Fruit fly (Drosophila melanogaster): ENCODE measurements around the gene Syx17.

Gene Syx17

DNA sequence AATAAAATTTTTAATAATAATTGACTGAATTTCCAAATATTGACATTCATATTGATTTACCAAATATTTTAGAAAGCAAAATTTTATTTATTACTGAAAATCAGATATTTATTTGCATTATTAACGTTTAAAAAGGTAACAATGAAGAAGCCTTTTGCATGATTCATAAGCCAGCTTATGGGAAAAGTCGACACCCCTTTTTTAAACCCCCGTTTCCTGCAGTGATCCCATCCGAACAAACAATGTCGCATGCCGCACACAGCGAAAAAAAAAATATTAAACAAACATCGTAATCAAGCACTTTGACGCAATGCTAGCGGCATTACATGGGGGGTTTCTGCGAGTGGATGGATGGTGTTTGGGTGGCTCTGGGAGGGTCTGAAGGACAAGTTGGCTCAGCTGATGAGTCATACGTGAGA lies 49.6 kb upstream of the Syx17 start (continued):
- TF ChIP-seq HLH3B (GFP tag; IDR thresholded peaks at IDR 0.05) (no peak), CG17829 (tag; optimal IDR thresholded peaks at IDR 0.05) (peak; percentile 10), CG6689 (GFP tag; IDR thresholded peaks at IDR 0.05) (no peak), CG8388 (GFP tag; optimal IDR thresholded peaks at IDR 0.05) (no peak), Dfd (GFP tag; optimal IDR thresholded peaks at IDR 0.05) (no peak), sens (GFP tag) (peak; percentile 60), CG4820 (GFP tag; optimal IDR thresholded peaks at IDR 0.05) (no peak), ci (GFP tag; IDR thresholded peaks at IDR 0.05) (peak; percentile 65; the same call in 2 of the 3 replicates), Usf (GFP tag; optimal IDR thresholded peaks at IDR 0.05) (no peak), HLH54F (GFP tag; optimal IDR thresholded peaks at IDR 0.05) (no peak), sob (GFP tag; IDR thresholded peaks at IDR 0.05) (peak; percentile 52), maf-S (GFP tag; optimal IDR thresholded peaks at IDR 0.05) (no peak), tll (GFP tag; optimal IDR thresholded peaks at IDR 0.05) (no peak), Lim3 (GFP tag; IDR thresholded peaks at IDR 0.05) (no peak), Mrtf (GFP tag; IDR thresholded peaks at IDR 0.05) (0 out of 3 replicates have a peak, but pooled peaks have one; percentile 20), CG6654 (GFP tag; optimal IDR thresholded peaks at IDR 0.05) (no peak), p53 (GFP tag; optimal IDR thresholded peaks at IDR 0.05) (no peak), CG7987 (GFP tag; optimal IDR thresholded peaks at IDR 0.05) (peak; percentile 60), zen2 (GFP tag; IDR thresholded peaks at IDR 0.05; ENCODE audit: partially characterized antibody) (no peak), chif (GFP tag; optimal IDR thresholded peaks at IDR 0.05) (peak in 1 of 2 experiments; percentile 19), CG9437 (GFP tag; optimal IDR thresholded peaks at IDR 0.05) (peak; percentile 37), danr (GFP tag; IDR thresholded peaks at IDR 0.05) (no peak), GATAe (GFP tag; conservative IDR thresholded peaks at IDR 0.05) (no peak), Taf1 (GFP tag; IDR thresholded peaks at IDR 0.05) (no peak), Lhr (GFP tag; optimal IDR thresholded peaks at IDR 0.05) (no peak), Sry-δ (GFP tag; optimal IDR thresholded peaks at IDR 0.05) (no peak), CG1603 (tag; optimal IDR thresholded peaks at IDR 0.05) (peak; percentile 39), CG6272 (GFP tag; IDR thresholded peaks at IDR 0.05) (no peak), CG17385 (GFP tag; optimal IDR thresholded peaks at IDR 0.05) (peak; percentile 18), CG17568 (GFP tag; optimal IDR thresholded peaks at IDR 0.05) (peak; percentile 4), knrl (GFP tag; IDR thresholded peaks at IDR 0.05; ENCODE audit: partially characterized antibody) (no peak), CG10959 (GFP tag; IDR thresholded peaks at IDR 0.05) (no peak), br (optimal IDR thresholded peaks at IDR 0.05) (no peak), CG10366 (GFP tag; IDR thresholded peaks at IDR 0.05) (no peak; the same call in 1 of the 2 replicates), Ptx1 (GFP tag; IDR thresholded peaks at IDR 0.05) (peak; percentile 63), CG7357 (GFP tag; IDR thresholded peaks at IDR 0.05) (0 out of 3 replicates have a peak, but pooled peaks have one; percentile 11), CHES-1-like (GFP tag; optimal IDR thresholded peaks at IDR 0.05) (no peak), bowl (GFP tag; IDR thresholded peaks at IDR 0.05) (no peak), corto (GFP tag; optimal IDR thresholded peaks at IDR 0.05) (no peak), tgo (GFP tag; IDR thresholded peaks at IDR 0.05) (no peak; the same call in 2 of the 3 replicates), Drgx (GFP tag; IDR thresholded peaks at IDR 0.05) (no peak), ato (GFP tag; IDR thresholded peaks at IDR 0.05; ENCODE audit: partially characterized antibody) (no peak), luna (GFP tag; optimal IDR thresholded peaks at IDR 0.05) (no peak), schlank (tag; optimal IDR thresholded peaks at IDR 0.05) (peak; percentile 44), CG2116 (GFP tag; optimal IDR thresholded peaks at IDR 0.05) (no peak), gro (GFP tag; optimal IDR thresholded peaks at IDR 0.05) (peak; percentile 6), CG6813 (GFP tag; optimal IDR thresholded peaks at IDR 0.05) (peak; percentile 49), pros (GFP tag; optimal IDR thresholded peaks at IDR 0.05) (no peak), CG8924 (tag; optimal IDR thresholded peaks at IDR 0.05) (peak; percentile 36), CG5180 (GFP tag; optimal IDR thresholded peaks at IDR 0.05) (peak; percentile 29), nom (GFP tag; optimal IDR thresholded peaks at IDR 0.05) (no peak), CG13424 (tag; optimal IDR thresholded peaks at IDR 0.05) (peak; percentile 31)
